Fruit fly (Drosophila melanogaster) whole organism, wandering third instar larva: Measurements from ENCODE around the gene CG10428.

Experiments
- Abd-B ChIP-seq: fragments of >200 bp; optimal IDR thresholded peaks from 2 replicates; lab custom pipeline; 2017; ENCODE audit warnings: missing biosample characterization, missing genetic modification characterization
- CG32264 ChIP-seq: fragments of 200-800 bp; sonication (Bioruptor generic); optimal IDR thresholded peaks from 2 replicates; lab custom pipeline; 2016; ENCODE audit warnings: missing biosample characterization, missing genetic modification characterization
- CrebA ChIP-seq: fragments of 200-800 bp; sonication (Bioruptor generic); optimal IDR thresholded peaks from 2 replicates; lab custom pipeline; 2016; ENCODE audit warnings: missing biosample characterization, mild to moderate bottlenecking, missing genetic modification characterization, borderline replicate concordance
- Dif ChIP-seq: fragments of 200-275, 200-300 bp; sonication (Bioruptor generic); optimal IDR thresholded peaks from 2 replicates; lab custom pipeline; 2018; ENCODE audit warnings: missing biosample characterization, missing genetic modification characterization; ENCODE audit not compliant: partially characterized antibody
- GATAd ChIP-seq: sonication (Bioruptor generic); optimal IDR thresholded peaks from 2 replicates; lab custom pipeline; 2016; ENCODE audit warnings: missing biosample characterization, missing genetic modification characterization
- HLH106 ChIP-seq: fragments of 200-800 bp; optimal IDR thresholded peaks from 3 replicates; lab custom pipeline; 2019; ENCODE audit warnings: missing biosample characterization, mild to moderate bottlenecking, missing genetic modification characterization, moderate library complexity
- Hnf4 ChIP-seq: fragments of 200-800 bp; sonication (Bioruptor generic); optimal IDR thresholded peaks from 2 replicates; lab custom pipeline; 2016; ENCODE audit warnings: missing biosample characterization, mild to moderate bottlenecking, missing genetic modification characterization
- Hr78 ChIP-seq: fragments of >200 bp; optimal IDR thresholded peaks from 2 replicates; lab custom pipeline; 2017; ENCODE audit warnings: missing biosample characterization, missing genetic modification characterization
- Hr83 ChIP-seq: fragments of 200-300 bp; sonication (Bioruptor generic); optimal IDR thresholded peaks from 2 replicates; lab custom pipeline; 2016; ENCODE audit warnings: missing biosample characterization, mild to moderate bottlenecking, missing genetic modification characterization, moderate library complexity; ENCODE audit not compliant: poor library complexity, severe bottlenecking
- Jra ChIP-seq: sonication (Bioruptor generic); optimal IDR thresholded peaks from 2 replicates; lab custom pipeline; 2016; ENCODE audit warnings: missing biosample characterization, missing genetic modification characterization
- Myc ChIP-seq: fragments of >200 bp; optimal IDR thresholded peaks from 2 replicates; lab custom pipeline; 2017
- OdsH ChIP-seq: fragments of 200-800 bp; sonication (Bioruptor generic); optimal IDR thresholded peaks from 2 replicates; lab custom pipeline; 2016; ENCODE audit warnings: missing biosample characterization, mild to moderate bottlenecking, missing genetic modification characterization
- Rel ChIP-seq, 2 experiments: fragments of 200-800 bp; sonication (Bioruptor generic) in 1 of 2; optimal IDR thresholded peaks; 2 replicates in 1 of 2; 3 replicates in 1 of 2; lab custom pipeline; 2016 to 2019; ENCODE audit warnings: mild to moderate bottlenecking in 2 of 2, missing biosample characterization in 2 of 2, missing genetic modification characterization in 2 of 2, moderate library complexity in 1 of 2
- br ChIP-seq: fragments of 200-800 bp; sonication (Bioruptor generic); optimal IDR thresholded peaks from 2 replicates; lab custom pipeline; 2016; ENCODE audit warnings: missing biosample characterization, missing genetic modification characterization
- brk ChIP-seq: fragments of 200-800 bp; sonication (Bioruptor generic); optimal IDR thresholded peaks from 2 replicates; lab custom pipeline; 2016; ENCODE audit warnings: missing biosample characterization, mild to moderate bottlenecking, missing genetic modification characterization
- dl ChIP-seq, 2 experiments: fragments of 175-275, 200-275 bp in 1 of 2; fragments of 200-275 bp in 1 of 2; sonication (Bioruptor generic); optimal IDR thresholded peaks; lab custom pipeline; 2018; ENCODE audit warnings: mild to moderate bottlenecking in 2 of 2, missing biosample characterization in 2 of 2, missing genetic modification characterization in 2 of 2, moderate library complexity in 2 of 2; ENCODE audit not compliant: partially characterized antibody in 2 of 2, insufficient read depth in 1 of 2
- dsf ChIP-seq: sonication (Bioruptor generic); optimal IDR thresholded peaks from 2 replicates; lab custom pipeline; 2016; ENCODE audit warnings: missing biosample characterization, missing genetic modification characterization, borderline replicate concordance
- ey ChIP-seq: fragments of 200-800 bp; sonication (Bioruptor generic); optimal IDR thresholded peaks from 2 replicates; lab custom pipeline; 2016; ENCODE audit warnings: missing biosample characterization, missing genetic modification characterization
- foxo ChIP-seq, 2 experiments: fragments of 200-800 bp; sonication (Bioruptor generic); optimal IDR thresholded peaks; 2 replicates in 1 of 2; 3 replicates in 1 of 2; lab custom pipeline; 2016 to 2017; ENCODE audit warnings: missing biosample characterization in 2 of 2, missing genetic modification characterization in 2 of 2
- fru ChIP-seq: fragments of 200-800 bp; sonication (Bioruptor generic); optimal IDR thresholded peaks from 3 replicates; lab custom pipeline; 2016; ENCODE audit warnings: missing biosample characterization, mild to moderate bottlenecking, missing genetic modification characterization
- h ChIP-seq: fragments of 200-800 bp; sonication (Bioruptor generic); optimal IDR thresholded peaks from 3 replicates; lab custom pipeline; 2016; ENCODE audit warnings: missing biosample characterization, mild to moderate bottlenecking, missing genetic modification characterization
- jim ChIP-seq: fragments of 175-275, 200-325 bp; sonication (Bioruptor generic); optimal IDR thresholded peaks from 2 replicates; lab custom pipeline; 2016; ENCODE audit warnings: missing biosample characterization, mild to moderate bottlenecking, missing genetic modification characterization
- lola ChIP-seq: fragments of >200 bp; optimal IDR thresholded peaks from 2 replicates; lab custom pipeline; 2017; ENCODE audit warnings: missing biosample characterization, missing genetic modification characterization
- psq ChIP-seq: fragments of 200-800 bp; sonication (Bioruptor generic); optimal IDR thresholded peaks from 3 replicates; lab custom pipeline; 2017; ENCODE audit warnings: missing biosample characterization, mild to moderate bottlenecking, missing genetic modification characterization, moderate library complexity
- rgr ChIP-seq: fragments of 200-800 bp; sonication (Bioruptor generic); optimal IDR thresholded peaks from 3 replicates; lab custom pipeline; 2016; ENCODE audit warnings: missing biosample characterization, mild to moderate bottlenecking, missing genetic modification characterization
- sage ChIP-seq: fragments of 200-800 bp; sonication (Bioruptor generic); optimal IDR thresholded peaks from 2 replicates; lab custom pipeline; 2016; ENCODE audit warnings: missing biosample characterization, mild to moderate bottlenecking, missing genetic modification characterization
- tai ChIP-seq: sonication (Bioruptor generic); optimal IDR thresholded peaks from 2 replicates; lab custom pipeline; 2016; ENCODE audit warnings: missing biosample characterization, missing genetic modification characterization
- woc ChIP-seq: sonication (Bioruptor generic); optimal IDR thresholded peaks from 2 replicates; lab custom pipeline; 2016; ENCODE audit warnings: missing biosample characterization, mild to moderate bottlenecking, missing genetic modification characterization

The CG10428 gene

dm6 chr2L:18978923-18979322, 30.2 kb downstream of the CG10428 start:
- TF ChIP-seq woc (GFP tag; lab: Kevin White, UChicago), result no peak
- TF ChIP-seq, all 38 proteins: peak for 0

dm6 chr2L:18979407-18979806, 30.7 kb downstream of the CG10428 start:
- TF ChIP-seq CG32264 (GFP tag; lab: Kevin White, UChicago) (no peak), lola (no peak), HLH106 (tag; lab: Kevin White, UChicago) (no peak), dsf (GFP tag; lab: Kevin White, UChicago) (no peak), h (GFP tag; lab: Kevin White, UChicago) (no peak), Myc (lab: Kevin White, UChicago) (no peak), GATAd (GFP tag; lab: Kevin White, UChicago) (no peak), fru (no peak), CrebA (GFP tag; lab: Kevin White, UChicago) (no peak), tai (GFP tag; lab: Kevin White, UChicago) (no peak), Hr78 (GFP tag; lab: Kevin White, UChicago) (no peak), jim (GFP tag; lab: Kevin White, UChicago) (no peak), Hr83 (GFP tag; lab: Kevin White, UChicago) (no peak), foxo (GFP tag; optimal IDR thresholded peaks at IDR 0.05; lab: Kevin White, UChicago) (no peak), br (no peak), sage (GFP tag; lab: Kevin White, UChicago) (no peak), ey (GFP tag; lab: Kevin White, UChicago) (no peak), psq (GFP tag; lab: Kevin White, UChicago) (no peak)

DNA sequence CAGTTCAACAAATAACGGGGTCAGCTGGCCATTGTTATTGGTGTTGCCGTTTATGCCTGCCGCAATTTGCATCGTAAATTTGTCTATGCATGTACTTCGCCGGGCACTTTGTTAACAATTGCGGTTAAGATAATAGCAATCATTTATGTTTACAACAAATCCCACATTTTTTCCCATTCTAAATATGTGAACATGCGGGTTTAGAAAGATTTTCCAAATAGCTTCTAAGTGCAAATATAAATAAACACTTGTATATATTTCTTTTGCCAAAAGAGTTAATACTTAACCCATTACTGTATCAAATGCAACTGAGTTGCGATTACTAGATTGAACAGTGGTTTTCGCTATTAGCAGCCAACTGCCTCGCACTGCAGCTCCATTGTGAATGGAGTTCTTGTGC, 32.3 kb downstream of the CG10428 start:
- TF ChIP-seq Dif (GFP tag; lab: Kevin White, UChicago) (no peak), h (GFP tag; lab: Kevin White, UChicago) (no peak), psq (GFP tag; lab: Kevin White, UChicago) (no peak), sage (GFP tag; lab: Kevin White, UChicago) (no peak)

dm6 chr2L:18981484-18981883, 32.8 kb downstream of the CG10428 start:
- peak; percentile 41 for TF ChIP-seq h (GFP tag; lab: Kevin White, UChicago)
- TF ChIP-seq rgr (GFP tag; lab: Kevin White, UChicago), result peak; percentile 57
- peak; percentile 98 for TF ChIP-seq Hr83 (GFP tag; lab: Kevin White, UChicago)
- TF ChIP-seq foxo (GFP tag; optimal IDR thresholded peaks at IDR 0.05; lab: Kevin White, UChicago), result peak in 1 of 2 experiments; percentile 17
- TF ChIP-seq brk (GFP tag; lab: Kevin White, UChicago), result peak; percentile 47
- TF ChIP-seq Jra (GFP tag; lab: Kevin White, UChicago), result peak; percentile 43
- no peak for TF ChIP-seq Rel (GFP tag; optimal IDR thresholded peaks at IDR 0.05; lab: Kevin White, UChicago)
- no peak for TF ChIP-seq Rel (tag; optimal IDR thresholded peaks at IDR 0.05; lab: Kevin White, UChicago)
- no peak for TF ChIP-seq Abd-B (GFP tag; lab: Kevin White, UChicago)
- TF ChIP-seq dl (GFP tag; optimal IDR thresholded peaks at IDR 0.05; lab: Kevin White, UChicago; ENCODE audit: insufficient read depth in 1 of 2, partially characterized antibody in 2 of 2), result no peak
- peak; percentile 45 for TF ChIP-seq OdsH (GFP tag; lab: Kevin White, UChicago)
- peak; percentile 66 for TF ChIP-seq Hnf4
- TF ChIP-seq br, result peak; percentile 31
- TF ChIP-seq fru, result peak; percentile 21
- TF ChIP-seq CrebA (GFP tag; lab: Kevin White, UChicago), result no peak
- TF ChIP-seq, all 38 proteins: peak for 10

DNA sequence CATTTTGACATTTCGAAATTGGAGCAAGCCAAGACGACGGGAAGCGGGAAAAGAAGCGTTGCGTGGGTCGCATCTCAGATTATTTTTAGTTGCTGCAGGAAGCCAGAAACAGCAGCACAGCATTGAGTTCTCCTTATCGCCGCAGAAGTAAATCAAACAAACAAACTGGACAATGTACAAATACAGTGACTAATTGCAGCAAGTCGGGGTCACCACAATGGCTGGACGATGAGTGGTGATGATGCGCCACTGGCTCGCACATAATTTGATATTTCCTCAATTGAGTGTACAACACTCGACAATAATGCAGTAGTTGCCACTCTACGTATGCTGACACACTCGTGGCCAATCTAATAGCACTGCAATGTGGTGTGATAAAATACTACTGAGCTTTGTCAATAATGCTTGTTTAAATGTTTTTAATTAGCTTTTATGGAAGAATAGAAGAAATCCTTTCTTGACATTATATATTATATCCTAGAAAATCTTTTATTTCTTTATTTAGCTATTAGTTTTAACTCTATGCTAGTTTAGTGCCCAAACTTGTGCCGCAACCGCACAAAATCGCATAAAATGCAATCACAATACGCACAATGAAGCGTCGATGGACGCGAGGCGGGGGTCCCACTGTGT, 33.4 kb downstream of the CG10428 start:
- TF ChIP-seq psq (GFP tag; lab: Kevin White, UChicago) (no peak), foxo (GFP tag; optimal IDR thresholded peaks at IDR 0.05; lab: Kevin White, UChicago) (peak in 1 of 2 experiments; percentile 20), Hr78 (GFP tag; lab: Kevin White, UChicago) (no peak)
